Fruit fly (Drosophila melanogaster) whole organism, embryonic: Measurements from ENCODE around the gene CRAT.

ENCODE experiments used
- Adf1 ChIP-seq: fragments of 200-800 bp; sonication (Bioruptor generic); IDR thresholded peaks from 2 replicates; pipeline ENCODE4 v1.3.6; 2022; ENCODE audit warnings: missing biosample characterization, missing genetic modification characterization
- Blimp-1 ChIP-seq: fragments of 200-800 bp; sonication (Bioruptor generic); optimal IDR thresholded peaks from 3 replicates; lab custom pipeline; 2018; ENCODE audit warnings: missing biosample characterization, missing genetic modification characterization, mild to moderate bottlenecking, moderate library complexity, missing genetic modification reagents
- CG10147 ChIP-seq: fragments of 200-800 bp; sonication (Bioruptor generic); optimal IDR thresholded peaks from 2 replicates; lab custom pipeline; 2019; ENCODE audit warnings: missing biosample characterization, mild to moderate bottlenecking, missing genetic modification characterization, moderate library complexity
- CG11696 ChIP-seq: fragments of 200-800 bp; sonication (Bioruptor generic); IDR thresholded peaks from 2 replicates; pipeline ENCODE4 v1.3.6; 2022; ENCODE audit warnings: missing biosample characterization, missing genetic modification characterization
- CG11723 ChIP-seq: fragments of 200-800 bp; sonication (Bioruptor generic); optimal IDR thresholded peaks from 2 replicates; lab custom pipeline; 2017; ENCODE audit warnings: missing biosample characterization, mild to moderate bottlenecking, missing genetic modification characterization
- CG13287 ChIP-seq: fragments of 200-800 bp; sonication (Bioruptor generic); IDR thresholded peaks from 2 replicates; pipeline ENCODE4 v1.3.6; 2022; ENCODE audit warnings: missing biosample characterization, missing genetic modification characterization; ENCODE audit not compliant: partially characterized antibody
- CG16815 ChIP-seq: fragments of 200-800 bp; sonication (Bioruptor generic); optimal IDR thresholded peaks from 3 replicates; lab custom pipeline; 2017; ENCODE audit warnings: missing biosample characterization, mild to moderate bottlenecking, missing genetic modification characterization
- CG17361 ChIP-seq: fragments of 200-800 bp; sonication (Bioruptor generic); IDR thresholded peaks from 3 replicates; pipeline ENCODE4 v1.3.6; 2022; ENCODE audit warnings: missing biosample characterization, missing genetic modification characterization
- CG17829 ChIP-seq: fragments of 200-800 bp; optimal IDR thresholded peaks from 2 replicates; lab custom pipeline; 2019; ENCODE audit warnings: missing biosample characterization, mild to moderate bottlenecking, missing genetic modification characterization, moderate library complexity
- CG18262 ChIP-seq: fragments of 200-800 bp; optimal IDR thresholded peaks from 3 replicates; lab custom pipeline; 2019; ENCODE audit warnings: missing biosample characterization, mild to moderate bottlenecking, missing genetic modification characterization, moderate library complexity
- CG18599 ChIP-seq: fragments of 200-800 bp; sonication (Bioruptor generic); optimal IDR thresholded peaks from 3 replicates; lab custom pipeline; 2017; ENCODE audit warnings: missing biosample characterization, missing genetic modification characterization, mild to moderate bottlenecking, moderate library complexity, missing genetic modification reagents
- CG18619 ChIP-seq: fragments of 200-800 bp; sonication (Bioruptor generic); optimal IDR thresholded peaks from 3 replicates; lab custom pipeline; 2017; ENCODE audit warnings: missing biosample characterization, mild to moderate bottlenecking, missing genetic modification characterization
- CG31224 ChIP-seq: fragments of 200-800 bp; sonication (Bioruptor generic); IDR thresholded peaks from 2 replicates; pipeline ENCODE4 v1.3.6; 2022; ENCODE audit warnings: missing biosample characterization, missing genetic modification characterization
- CG4404 ChIP-seq: fragments of 200-800 bp; sonication (Bioruptor generic); IDR thresholded peaks from 2 replicates; pipeline ENCODE4 v1.3.6; 2022; ENCODE audit warnings: missing biosample characterization, missing genetic modification characterization
- CG6654 ChIP-seq: fragments of 200-800 bp; sonication (Bioruptor generic); optimal IDR thresholded peaks from 2 replicates; lab custom pipeline; 2017; ENCODE audit warnings: missing biosample characterization, mild to moderate bottlenecking, missing genetic modification characterization
- CG7839 ChIP-seq: fragments of 200-800 bp; sonication (Bioruptor generic); optimal IDR thresholded peaks from 3 replicates; lab custom pipeline; 2018; ENCODE audit warnings: missing biosample characterization, mild to moderate bottlenecking, missing genetic modification characterization, moderate library complexity
- CG8388 ChIP-seq: fragments of 200-800 bp; sonication (Bioruptor generic); optimal IDR thresholded peaks from 2 replicates; lab custom pipeline; 2019; ENCODE audit warnings: missing biosample characterization, mild to moderate bottlenecking, missing genetic modification characterization, moderate library complexity
- CG9437 ChIP-seq: fragments of 200-800 bp; sonication (Bioruptor generic); optimal IDR thresholded peaks from 2 replicates; lab custom pipeline; 2018; ENCODE audit warnings: missing biosample characterization, mild to moderate bottlenecking, missing genetic modification characterization
- CoRest ChIP-seq: fragments of 200-800 bp; sonication (Bioruptor generic); optimal IDR thresholded peaks from 3 replicates; lab custom pipeline; 2018; ENCODE audit warnings: missing biosample characterization, mild to moderate bottlenecking, missing genetic modification characterization, moderate library complexity
- Fer3 ChIP-seq: fragments of 200-800 bp; sonication (Bioruptor generic); optimal IDR thresholded peaks from 2 replicates; lab custom pipeline; 2018; ENCODE audit warnings: missing biosample characterization, mild to moderate bottlenecking, missing genetic modification characterization, moderate library complexity
- Hmx ChIP-seq: fragments of 200-800 bp; sonication (Bioruptor generic); optimal IDR thresholded peaks from 2 replicates; lab custom pipeline; 2016; ENCODE audit warnings: missing biosample characterization, missing genetic modification characterization
- NC2β ChIP-seq: fragments of 200-800 bp; sonication (Bioruptor generic); optimal IDR thresholded peaks from 2 replicates; lab custom pipeline; 2016; ENCODE audit warnings: missing biosample characterization, missing genetic modification characterization
- Nf-YB ChIP-seq: fragments of 200-800 bp; sonication (Bioruptor generic); optimal IDR thresholded peaks from 3 replicates; lab custom pipeline; 2019; ENCODE audit warnings: missing biosample characterization, mild to moderate bottlenecking, missing genetic modification characterization, moderate library complexity
- Sox100B ChIP-seq: fragments of 200-800 bp; sonication (Bioruptor generic); optimal IDR thresholded peaks from 3 replicates; lab custom pipeline; 2018; ENCODE audit warnings: missing biosample characterization, mild to moderate bottlenecking, missing genetic modification characterization
- Tbp ChIP-seq: fragments of >200 bp; optimal IDR thresholded peaks from 2 replicates; lab custom pipeline; 2018; ENCODE audit warnings: missing biosample characterization, missing genetic modification characterization
- chinmo ChIP-seq: fragments of 200-800 bp; sonication (Bioruptor generic); IDR thresholded peaks from 4 replicates; pipeline ENCODE4 v1.3.6; 2022; ENCODE audit warnings: missing biosample characterization, missing genetic modification characterization; ENCODE audit not compliant: partially characterized antibody
- chn ChIP-seq: fragments of 200-800 bp; sonication (Bioruptor generic); optimal IDR thresholded peaks from 2 replicates; lab custom pipeline; 2016; ENCODE audit warnings: missing biosample characterization, missing genetic modification characterization
- emc ChIP-seq: fragments of 200-800 bp; sonication (Bioruptor generic); optimal IDR thresholded peaks from 2 replicates; lab custom pipeline; 2016; ENCODE audit warnings: missing biosample characterization, missing genetic modification characterization
- eyg ChIP-seq: fragments of 200-800 bp; sonication (Bioruptor generic); optimal IDR thresholded peaks from 3 replicates; lab custom pipeline; 2016; ENCODE audit warnings: missing biosample characterization, missing genetic modification characterization
- gem ChIP-seq: fragments of 200-800 bp; sonication (Bioruptor generic); optimal IDR thresholded peaks from 2 replicates; lab custom pipeline; 2019; ENCODE audit warnings: missing biosample characterization, mild to moderate bottlenecking, missing genetic modification characterization, moderate library complexity
- gsb-n ChIP-seq: fragments of 200-800 bp; sonication (Bioruptor generic); optimal IDR thresholded peaks from 3 replicates; lab custom pipeline; 2018; ENCODE audit warnings: missing biosample characterization, mild to moderate bottlenecking, missing genetic modification characterization
- inv ChIP-seq: fragments of 200-800 bp; sonication (Bioruptor generic); IDR thresholded peaks from 2 replicates; pipeline ENCODE4 v1.3.6; 2022; ENCODE audit warnings: missing biosample characterization, missing genetic modification characterization; ENCODE audit not compliant: partially characterized antibody
- nau ChIP-seq: fragments of 200-800 bp; sonication (Bioruptor generic); optimal IDR thresholded peaks from 3 replicates; lab custom pipeline; 2017; ENCODE audit warnings: missing biosample characterization, mild to moderate bottlenecking, missing genetic modification characterization, missing genetic modification reagents
- nmo ChIP-seq: fragments of 200-800 bp; sonication (Bioruptor generic); optimal IDR thresholded peaks from 2 replicates; lab custom pipeline; 2018; ENCODE audit warnings: missing biosample characterization, mild to moderate bottlenecking, missing genetic modification characterization, moderate library complexity
- otp ChIP-seq: fragments of 200-800 bp; sonication (Bioruptor generic); IDR thresholded peaks from 3 replicates; pipeline ENCODE4, ENCODE4 v1.3.6; 2022; ENCODE audit warnings: missing biosample characterization, missing genetic modification characterization
- phol ChIP-seq: fragments of 200-800 bp; sonication (Bioruptor generic); optimal IDR thresholded peaks from 3 replicates; lab custom pipeline; 2018; ENCODE audit warnings: missing biosample characterization, mild to moderate bottlenecking, missing genetic modification characterization, moderate library complexity
- row ChIP-seq: fragments of 200-800 bp; sonication (Bioruptor generic); IDR thresholded peaks from 3 replicates; pipeline ENCODE4 v1.3.6; 2022; ENCODE audit warnings: missing biosample characterization, missing genetic modification characterization
- scrt ChIP-seq: fragments of 200-800 bp; sonication (Bioruptor generic); optimal IDR thresholded peaks from 2 replicates; lab custom pipeline; 2018; ENCODE audit warnings: missing biosample characterization, mild to moderate bottlenecking, missing genetic modification characterization, moderate library complexity
- sim ChIP-seq: fragments of 200-800 bp; sonication (Bioruptor generic); IDR thresholded peaks from 2 replicates; pipeline ENCODE4 v1.3.6; 2022; ENCODE audit warnings: missing biosample characterization, missing genetic modification characterization
- slbo ChIP-seq: fragments of 200-800 bp; sonication (Bioruptor generic); IDR thresholded peaks from 2 replicates; pipeline ENCODE4 v1.3.6; 2022; ENCODE audit warnings: missing biosample characterization, missing genetic modification characterization
- sr ChIP-seq: fragments of 200-800 bp; sonication (Bioruptor generic); IDR thresholded peaks from 3 replicates; pipeline ENCODE4 v1.3.6; 2022; ENCODE audit warnings: missing biosample characterization, missing genetic modification characterization
- stc ChIP-seq: fragments of 200-800 bp; sonication (Bioruptor generic); IDR thresholded peaks from 2 replicates; pipeline ENCODE4 v1.3.6; 2022; ENCODE audit warnings: missing biosample characterization, missing genetic modification characterization
- unpg ChIP-seq: fragments of 200-800 bp; sonication (Bioruptor generic); optimal IDR thresholded peaks from 3 replicates; lab custom pipeline; 2018; ENCODE audit warnings: missing biosample characterization, mild to moderate bottlenecking, missing genetic modification characterization, moderate library complexity
- z ChIP-seq: fragments of 200-800 bp; sonication (Bioruptor generic); IDR thresholded peaks from 3 replicates; pipeline ENCODE4 v1.3.6; 2022; ENCODE audit warnings: missing biosample characterization, missing genetic modification characterization

The CRAT gene

dm6 chr3R:6352893-6353623, 22.8 kb downstream of the CRAT start (continued):
- TF ChIP-seq chn: no peak
- peak; percentile 49; the same call in 2 of the 3 replicates for TF ChIP-seq CG17361 (GFP tag; lab: Robert Waterston, UW)
- no peak for TF ChIP-seq CG4404 (GFP tag; lab: Robert Waterston, UW)
- peak; percentile 26 for TF ChIP-seq CG11723 (GFP tag; lab: Kevin White, UChicago)
- TF ChIP-seq sr (GFP tag; lab: Robert Waterston, UW): peak; percentile 95
- peak; percentile 33 for TF ChIP-seq Blimp-1
- peak; percentile 76; the same call in 1 of the 4 replicates for TF ChIP-seq chinmo
- peak; percentile 32 for TF ChIP-seq CG16815 (GFP tag; lab: Kevin White, UChicago)
- TF ChIP-seq CG11696 (GFP tag; lab: Robert Waterston, UW): peak; percentile 68
- 0 out of 3 replicates have a peak, but pooled peaks have one; percentile 9 for TF ChIP-seq otp (GFP tag; lab: Robert Waterston, UW)
- TF ChIP-seq stc (GFP tag; lab: Robert Waterston, UW): 0 out of 2 replicates have a peak, but pooled peaks have one; percentile 10
- TF ChIP-seq inv (GFP tag; lab: Robert Waterston, UW): no peak
- TF ChIP-seq CG8388 (GFP tag; lab: Kevin White, UChicago): peak; percentile 5
- TF ChIP-seq Hmx: no peak
- no peak for TF ChIP-seq eyg (GFP tag; lab: Kevin White, UChicago)
- TF ChIP-seq z (GFP tag; lab: Robert Waterston, UW): peak; percentile 95
- TF ChIP-seq row (GFP tag; lab: Robert Waterston, UW): peak; percentile 44
- peak; percentile 44 for TF ChIP-seq CoRest
- TF ChIP-seq CG18619 (GFP tag; lab: Kevin White, UChicago): peak; percentile 41
- peak; percentile 59 for TF ChIP-seq CG18262
- TF ChIP-seq Sox100B: peak; percentile 58
- peak; percentile 5 for TF ChIP-seq CG10147 (GFP tag; lab: Kevin White, UChicago)
- no peak for TF ChIP-seq Tbp
- peak; percentile 10 for TF ChIP-seq Nf-YB (GFP tag; lab: Kevin White, UChicago)
- no peak for TF ChIP-seq CG18599 (GFP tag; lab: Kevin White, UChicago)
- peak; percentile 41 for TF ChIP-seq CG6654 (GFP tag; lab: Kevin White, UChicago)
- peak; percentile 65 for TF ChIP-seq phol (tag; lab: Kevin White, UChicago)
- peak; percentile 32; the same call in 1 of the 2 replicates for TF ChIP-seq CG31224 (GFP tag; lab: Robert Waterston, UW)
- no peak for TF ChIP-seq scrt (GFP tag; lab: Kevin White, UChicago)
- peak; percentile 63 for TF ChIP-seq gem (tag; lab: Kevin White, UChicago)
- TF ChIP-seq nau (GFP tag; lab: Kevin White, UChicago): peak; percentile 33
- TF ChIP-seq sim (GFP tag; lab: Robert Waterston, UW): no peak
- peak; percentile 28 for TF ChIP-seq gsb-n (tag; lab: Kevin White, UChicago)
- TF ChIP-seq emc (GFP tag; lab: Kevin White, UChicago): no peak
- peak; percentile 29 for TF ChIP-seq CG17829 (tag; lab: Kevin White, UChicago)
- TF ChIP-seq NC2β (GFP tag; lab: Kevin White, UChicago): no peak
- peak; percentile 9 for TF ChIP-seq unpg (GFP tag; lab: Kevin White, UChicago)
- TF ChIP-seq CG9437 (GFP tag; lab: Kevin White, UChicago): peak; percentile 48
- peak; percentile 83 for TF ChIP-seq Adf1 (GFP tag; lab: Robert Waterston, UW)
- peak; percentile 49 for TF ChIP-seq nmo (GFP tag; lab: Kevin White, UChicago)
- peak; percentile 60 for TF ChIP-seq CG7839
- TF ChIP-seq slbo (GFP tag; lab: Robert Waterston, UW): no peak
- no peak for TF ChIP-seq CG13287 (GFP tag; lab: Robert Waterston, UW)
- peak; percentile 4 for TF ChIP-seq Fer3
